Worm (Caenorhabditis elegans): ENCODE results near the gene hsp-1.

DNA sequence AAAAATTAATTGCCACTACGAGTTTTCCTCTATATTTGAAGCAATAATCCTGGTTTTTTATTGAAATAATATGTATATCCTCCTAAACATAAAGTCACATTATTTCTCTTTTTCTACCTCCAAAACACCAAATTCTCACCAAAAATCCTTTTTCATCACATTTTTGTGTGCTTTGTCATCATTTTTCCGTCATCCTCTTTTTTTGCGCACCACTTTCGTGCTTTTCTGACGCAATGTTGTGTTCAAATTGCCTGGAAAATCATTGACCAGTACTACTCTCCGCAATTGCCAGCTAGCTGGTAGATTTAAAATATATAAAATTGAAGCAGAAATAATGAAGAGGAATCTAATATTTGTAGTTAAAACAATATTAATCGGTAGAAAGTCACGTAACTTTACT lies 10.7 kb upstream of the hsp-1 start:
- TF ChIP-seq aly-1 (tag; optimal IDR thresholded peaks at IDR 0.05) (no peak), flt-1 (GFP tag; IDR thresholded peaks at IDR 0.05) (no peak), ama-1 (optimal IDR thresholded peaks at IDR 0.05) (no peak), hmg-4 (GFP tag; optimal IDR thresholded peaks at IDR 0.05) (no peak)

Data from whole organism, early embryonic.